Worm (Caenorhabditis elegans): ENCODE results near the gene F38B2.2.

ce11 chrX:11266711-11267110 is 12.5 kb downstream of the F38B2.2 start, which contains the start of gene C03A3.9:
- TF ChIP-seq hmg-4 (GFP tag; optimal IDR thresholded peaks at IDR 0.05): no peak
- no peak for TF ChIP-seq pes-1 (GFP tag; IDR thresholded peaks at IDR 0.05)
- TF ChIP-seq hnd-1 (tag; optimal IDR thresholded peaks at IDR 0.05): no peak
- no peak for TF ChIP-seq tra-4 (tag; optimal IDR thresholded peaks at IDR 0.05)
- no peak for TF ChIP-seq flt-1 (GFP tag; IDR thresholded peaks at IDR 0.05)

All from whole organism, early embryonic.